Worm (Caenorhabditis elegans): ENCODE data around the gene cest-25.

cest-25 gene

ce11 chrIII:2780793-2781192 is 41.5 kb upstream of the cest-25 start, which contains the start of gene Y71H2AM.6:
Gene Y71H2AM.6 (plus strand): TSS chrIII:2781056.
- TF ChIP-seq ceh-58 (GFP tag; IDR thresholded peaks at IDR 0.05): no peak
- no peak for TF ChIP-seq pha-4 (tag; optimal IDR thresholded peaks at IDR 0.05)
- TF ChIP-seq F22D6.2 (tag; optimal IDR thresholded peaks at IDR 0.05): no peak
- TF ChIP-seq F33H1.4 (GFP tag; IDR thresholded peaks at IDR 0.05): peak; percentile 48
- no peak for TF ChIP-seq chd-7 (tag; optimal IDR thresholded peaks at IDR 0.05)
- TF ChIP-seq snpc-1.1 (tag; optimal IDR thresholded peaks at IDR 0.05; ENCODE audit: insufficient read depth): peak; percentile 6
- TF ChIP-seq madf-6 (GFP tag; IDR thresholded peaks at IDR 0.05): peak; percentile 57; the same call in 1 of the 2 replicates
- TF ChIP-seq mcd-1 (GFP tag; IDR thresholded peaks at IDR 0.05): peak; percentile 38; the same call in 1 of the 2 replicates
- TF ChIP-seq lin-54 (GFP tag; optimal IDR thresholded peaks at IDR 0.05): peak; percentile 65
- TF ChIP-seq lsl-1 (GFP tag; optimal IDR thresholded peaks at IDR 0.05): peak; percentile 84
- no peak for TF ChIP-seq ccch-3 (GFP tag; optimal IDR thresholded peaks at IDR 0.05)
- TF ChIP-seq lin-35 (GFP tag; optimal IDR thresholded peaks at IDR 0.05): peak in 1 of 3 experiments; percentile 3
- peak; percentile 31 for TF ChIP-seq attf-5 (GFP tag; optimal IDR thresholded peaks at IDR 0.05)
- no peak for TF ChIP-seq nfya-1 (tag; optimal IDR thresholded peaks at IDR 0.05; ENCODE audit: borderline replicate concordance, insufficient read depth)
- TF ChIP-seq lsy-27 (tag; optimal IDR thresholded peaks at IDR 0.05; ENCODE audit: borderline replicate concordance, insufficient read depth): no peak

DNA sequence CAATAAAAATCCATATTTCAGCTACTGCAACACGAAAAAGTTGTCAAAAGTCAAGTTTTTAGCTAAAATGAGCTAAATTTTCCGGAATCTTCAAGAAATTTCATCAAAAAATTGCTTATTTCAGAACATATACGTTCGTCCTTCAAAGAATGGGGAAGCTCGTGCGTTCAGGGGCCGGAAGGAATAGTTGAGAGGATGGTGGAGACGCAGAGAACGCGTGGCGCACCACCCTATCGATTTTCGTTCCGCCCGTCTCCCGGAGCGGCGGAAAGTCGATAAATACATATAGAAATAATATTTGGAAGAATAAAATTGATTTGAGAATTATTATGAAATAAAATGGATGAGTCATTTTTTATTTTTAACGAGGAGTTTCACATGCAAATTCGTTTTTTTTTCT is 41.0 kb upstream of the cest-25 start:
- no peak for TF ChIP-seq ZK185.1 (tag; optimal IDR thresholded peaks at IDR 0.05; ENCODE audit: poor library complexity, severe bottlenecking)
- 0 out of 2 replicates have a peak, but pooled peaks have one; percentile 12 for TF ChIP-seq hmg-1.2 (GFP tag; IDR thresholded peaks at IDR 0.05)
- TF ChIP-seq sea-2 (GFP tag; IDR thresholded peaks at IDR 0.05): no peak

ce11 chrIII:2778655-2779054 is 39.3 kb upstream of the cest-25 start, which contains the start of gene laf-1:
Gene laf-1 (minus strand): TSS chrIII:2779053.
- TF ChIP-seq sdz-38 (tag; optimal IDR thresholded peaks at IDR 0.05) (no peak), bed-2 (GFP tag; IDR thresholded peaks at IDR 0.05) (no peak), zfh-2 (GFP tag; conservative IDR thresholded peaks at IDR 0.05) (peak; percentile 73), lsl-1 (GFP tag; optimal IDR thresholded peaks at IDR 0.05) (no peak), ceh-40 (GFP tag; IDR thresholded peaks at IDR 0.05) (no peak), F22D6.2 (tag; optimal IDR thresholded peaks at IDR 0.05) (no peak), tbx-9 (tag; optimal IDR thresholded peaks at IDR 0.05; ENCODE audit: borderline replicate concordance) (no peak), snpc-3.4 (tag; optimal IDR thresholded peaks at IDR 0.05) (no peak), egrh-3 (GFP tag; IDR thresholded peaks at IDR 0.05) (peak; percentile 65; the same call in 1 of the 2 replicates), B0261.1 (tag; optimal IDR thresholded peaks at IDR 0.05) (no peak), mcd-1 (GFP tag; IDR thresholded peaks at IDR 0.05) (0 out of 2 replicates have a peak, but pooled peaks have one; percentile 24), T07F8.4 (tag; optimal IDR thresholded peaks at IDR 0.05) (no peak), tbp1 (GFP tag; optimal IDR thresholded peaks at IDR 0.05) (no peak), unc-130 (GFP tag; optimal IDR thresholded peaks at IDR 0.05) (no peak)

- TF ChIP-seq gei-17 (GFP tag; optimal IDR thresholded peaks at IDR 0.05) (no peak), F22D6.2 (tag; optimal IDR thresholded peaks at IDR 0.05) (no peak), ztf-28 (GFP tag; IDR thresholded peaks at IDR 0.05) (no peak), B0035.1 (tag; optimal IDR thresholded peaks at IDR 0.05) (no peak), egrh-3 (GFP tag; IDR thresholded peaks at IDR 0.05) (peak; percentile 55; the same call in 1 of the 2 replicates), zfh-2 (GFP tag; conservative IDR thresholded peaks at IDR 0.05) (peak; percentile 78)
Observed at ce11 chrIII:2770752-2771151, 31.4 kb upstream of the cest-25 start.
